Fruit fly (Drosophila melanogaster) Kc167 (cell line): ENCODE measurements around the gene CG6180.

ENCODE experiments used
- Myc ChIP-seq: fragments of >200 bp; optimal IDR thresholded peaks from 2 replicates; lab custom pipeline; 2017; ENCODE audit warnings: missing external identifiers
- Sin3A ChIP-seq: fragments of >200 bp; optimal IDR thresholded peaks from 2 replicates; lab custom pipeline; 2018; ENCODE audit warnings: missing external identifiers
- h ChIP-seq: fragments of >200 bp; optimal IDR thresholded peaks from 3 replicates; lab custom pipeline; 2018; ENCODE audit warnings: missing external identifiers
- insv ChIP-seq: fragments of >200 bp; optimal IDR thresholded peaks from 3 replicates; lab custom pipeline; 2018; ENCODE audit warnings: missing external identifiers
- psq ChIP-seq: fragments of >200 bp; optimal IDR thresholded peaks from 2 replicates; lab custom pipeline; 2017; ENCODE audit warnings: missing external identifiers
- ttk ChIP-seq: sonication (Bioruptor generic); optimal IDR thresholded peaks from 2 replicates; lab custom pipeline; 2017; ENCODE audit warnings: missing external identifiers

Gene CG6180

dm6 chr2L:12720430-12721396, 13.3 kb downstream of the CG6180 start:
- TF ChIP-seq h (lab: Kevin White, UChicago) (no peak), ttk (peak; percentile 95)

- no peak for TF ChIP-seq psq (lab: Kevin White, UChicago)
- no peak for TF ChIP-seq Myc (lab: Kevin White, UChicago)
- no peak for TF ChIP-seq ttk
- no peak for TF ChIP-seq Sin3A (lab: Kevin White, UChicago)
- TF ChIP-seq h (lab: Kevin White, UChicago): no peak
- no peak for TF ChIP-seq insv
Observed at dm6 chr2L:12721794-12722315, 14.4 kb downstream of the CG6180 start, which contains the start of gene Pih1D1. Gene Pih1D1, minus strand, starts transcription at chr2L:12721843.

dm6 chr2L:12750060-12750459, 42.6 kb downstream of the CG6180 start:
- no peak for TF ChIP-seq Myc (lab: Kevin White, UChicago)

dm6 chr2L:12756417-12756816, 49.0 kb downstream of the CG6180 start:
- no peak for TF ChIP-seq insv
- TF ChIP-seq ttk: no peak
- no peak for TF ChIP-seq Sin3A (lab: Kevin White, UChicago)
- TF ChIP-seq Myc (lab: Kevin White, UChicago): no peak
- no peak for TF ChIP-seq psq (lab: Kevin White, UChicago)
- no peak for TF ChIP-seq h (lab: Kevin White, UChicago)
